Worm (Caenorhabditis elegans) whole organism, L2 larva: ENCODE measurements around the gene nmad-1.
A peak's percentile ranks its signal among the peaks of the same experiment; 100 is the strongest.

Experiments used
- ZK546.5 ChIP-seq: sonication (generic microtip); optimal IDR thresholded peaks from 2 replicates; lab custom pipeline; 2017; ENCODE audit warnings: missing biosample characterization, missing genetic modification characterization
- ceh-82 ChIP-seq: fragments of 150-350 bp; optimal IDR thresholded peaks from 2 replicates; lab custom pipeline; 2014; ENCODE audit warnings: missing biosample characterization, missing genetic modification characterization
- dmd-4 ChIP-seq: sonication (generic microtip); optimal IDR thresholded peaks from 2 replicates; lab custom pipeline; 2017; ENCODE audit warnings: missing biosample characterization, missing genetic modification characterization
- egl-27 ChIP-seq: sonication (generic microtip); optimal IDR thresholded peaks from 3 replicates; lab custom pipeline; 2017; ENCODE audit warnings: missing biosample characterization, missing genetic modification reagents, missing genetic modification characterization
- elt-3 ChIP-seq: sonication (generic microtip); optimal IDR thresholded peaks from 2 replicates; lab custom pipeline; 2017; ENCODE audit warnings: missing biosample characterization, missing genetic modification characterization
- mdl-1 ChIP-seq, 2 experiments: fragments of 150-350 bp in 1 of 2; sonication (generic microtip) in 1 of 2; optimal IDR thresholded peaks; 2 replicates each; lab custom pipeline; 2017; ENCODE audit warnings: missing biosample characterization in 2 of 2, missing genetic modification characterization in 2 of 2
- skn-1 ChIP-seq: sonication (generic microtip); optimal IDR thresholded peaks from 2 replicates; lab custom pipeline; 2017; ENCODE audit warnings: missing biosample characterization, missing genetic modification characterization
- snpc-4 ChIP-seq: fragments of 150-350 bp; optimal IDR thresholded peaks from 2 replicates; lab custom pipeline; 2014; ENCODE audit warnings: missing biosample characterization, missing genetic modification characterization
- unc-62 ChIP-seq: fragments of 150-350 bp; optimal IDR thresholded peaks from 2 replicates; lab custom pipeline; 2014; ENCODE audit warnings: missing biosample characterization, missing genetic modification reagents, missing genetic modification characterization
- ztf-11 ChIP-seq: sonication (generic microtip); optimal IDR thresholded peaks from 2 replicates; lab custom pipeline; 2017; ENCODE audit warnings: missing biosample characterization, missing genetic modification characterization
- ztf-4 ChIP-seq: fragments of 150-350 bp; optimal IDR thresholded peaks from 2 replicates; lab custom pipeline; 2014; ENCODE audit warnings: missing biosample characterization, missing genetic modification characterization

DNA sequence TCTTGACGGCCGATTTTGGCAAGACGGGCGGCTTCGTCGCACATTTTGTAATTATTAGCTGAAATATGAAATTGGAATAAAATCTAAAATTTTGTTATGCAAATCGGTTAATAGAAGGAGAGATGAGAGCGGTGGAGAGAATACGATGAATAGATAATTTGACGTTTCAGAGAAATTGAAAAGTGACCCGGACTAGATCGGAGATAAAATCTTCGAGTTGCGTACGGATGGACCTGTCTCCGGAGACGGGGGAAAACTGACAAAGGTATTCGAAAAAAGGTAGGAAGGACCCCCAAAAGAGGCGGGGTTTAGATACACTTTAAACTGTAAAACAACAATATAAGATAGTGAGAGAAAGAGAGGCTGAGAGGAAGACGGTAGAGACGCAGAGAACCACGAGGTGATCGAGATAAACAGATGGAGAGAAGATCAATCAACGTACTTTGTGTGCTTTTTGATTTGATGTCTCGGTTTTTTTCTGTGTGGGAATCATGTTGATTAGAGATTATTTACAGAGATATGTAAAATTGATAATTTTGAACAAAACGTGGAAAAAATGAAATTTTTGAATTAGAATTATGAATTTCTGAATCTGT is 2.6 kb downstream of the nmad-1 start, which contains the start of gene F09F7.6:
- TF ChIP-seq ZK546.5 (no peak), dmd-4 (tag; lab: Kevin White, UChicago) (no peak), egl-27 (tag; lab: Kevin White, UChicago) (no peak), mdl-1 (tag; optimal IDR thresholded peaks at IDR 0.05; lab: Kevin White, UChicago) (peak; percentile 65 to 68), ztf-11 (tag; lab: Kevin White, UChicago) (no peak), snpc-4 (tag; lab: Kevin White, UChicago) (no peak), ztf-4 (peak; percentile 46), unc-62 (GFP tag; lab: Kevin White, UChicago) (no peak), elt-3 (no peak), ceh-82 (tag; lab: Kevin White, UChicago) (no peak), skn-1 (tag; lab: Kevin White, UChicago) (no peak)
